Fruit fly (Drosophila melanogaster) whole organism: ENCODE data around the gene CG9928.

ENCODE experiments used
- Dll ChIP-seq: fragments of >200 bp; optimal IDR thresholded peaks from 2 replicates; lab custom pipeline; 2017
- EcR ChIP-seq, 2 experiments: fragments of >200 bp; optimal IDR thresholded peaks; 2 replicates each; lab custom pipeline; 2017; ENCODE audit warnings: missing biosample characterization in 2 of 2, missing genetic modification characterization in 2 of 2, missing genetic modification reagents in 2 of 2
- psq ChIP-seq: fragments of >200 bp; optimal IDR thresholded peaks from 2 replicates; lab custom pipeline; 2017
- usp ChIP-seq: fragments of >200 bp; optimal IDR thresholded peaks from 2 replicates; lab custom pipeline; 2017; ENCODE audit warnings: missing biosample characterization, missing genetic modification characterization, mixed read lengths

- TF ChIP-seq EcR (GFP tag; optimal IDR thresholded peaks at IDR 0.05; lab: Kevin White, UChicago): no peak
- TF ChIP-seq usp (GFP tag; lab: Kevin White, UChicago): no peak
- no peak for TF ChIP-seq psq
- TF ChIP-seq Dll (lab: Kevin White, UChicago): no peak
These were observed 36.4 kb upstream of the CG9928 start, which contains the start of gene Alg7 for dm6 chr2L:13179095-13179494.
